Fruit fly (Drosophila melanogaster): Measurements from ENCODE around the gene nis.
A peak's percentile ranks its signal among the peaks of the same experiment; 100 is the strongest.

nis gene

DNA sequence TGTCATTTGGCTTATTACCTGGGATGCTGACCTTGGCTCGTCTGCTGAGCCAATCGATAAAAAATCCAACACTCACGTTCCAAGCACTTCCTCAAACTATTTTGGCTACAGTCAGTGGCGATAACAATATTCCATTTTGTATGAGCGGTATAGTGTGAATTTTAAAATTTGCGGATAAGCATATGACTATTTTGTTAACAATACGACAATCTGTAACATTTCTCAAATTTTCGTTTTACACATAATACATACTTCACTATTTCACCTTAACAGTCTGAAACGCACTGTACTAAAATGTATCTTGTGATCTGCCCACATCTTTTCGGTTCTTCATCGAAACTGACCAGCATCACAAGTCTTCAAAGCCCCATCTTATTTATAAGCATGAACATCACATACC is 7.7 kb downstream of the nis start (continued):
- TF ChIP-seq CG17802 (tag; optimal IDR thresholded peaks at IDR 0.05) (no peak), Mad (GFP tag; optimal IDR thresholded peaks at IDR 0.05) (peak; percentile 7), ERR (GFP tag; optimal IDR thresholded peaks at IDR 0.05) (peak; percentile 56), CG8359 (GFP tag; optimal IDR thresholded peaks at IDR 0.05; ENCODE audit: borderline replicate concordance) (no peak), CG4854 (GFP tag; optimal IDR thresholded peaks at IDR 0.05) (peak; percentile 66), Hand (GFP tag; optimal IDR thresholded peaks at IDR 0.05) (peak; percentile 20), Meics (GFP tag; optimal IDR thresholded peaks at IDR 0.05) (peak; percentile 81), stwl (tag; optimal IDR thresholded peaks at IDR 0.05) (no peak), CG12071 (GFP tag; optimal IDR thresholded peaks at IDR 0.05) (peak; percentile 82), fd96Cb (tag; optimal IDR thresholded peaks at IDR 0.05) (peak; percentile 60), D19A (tag; optimal IDR thresholded peaks at IDR 0.05) (peak; percentile 54), fru (optimal IDR thresholded peaks at IDR 0.05) (no peak), CG6791 (GFP tag; IDR thresholded peaks at IDR 0.05; ENCODE audit: partially characterized antibody) (no peak), CG10959 (GFP tag; IDR thresholded peaks at IDR 0.05) (peak; percentile 32; the same call in 1 of the 2 replicates), tap (tag; optimal IDR thresholded peaks at IDR 0.05) (peak; percentile 77), disco-r (GFP tag; optimal IDR thresholded peaks at IDR 0.05) (peak; percentile 49), C15 (GFP tag; IDR thresholded peaks at IDR 0.05) (0 out of 3 replicates have a peak, but pooled peaks have one; percentile 36), Mes4 (GFP tag; optimal IDR thresholded peaks at IDR 0.05) (no peak), salm (tag; optimal IDR thresholded peaks at IDR 0.05) (peak; percentile 7), Ravus (GFP tag; IDR thresholded peaks at IDR 0.05) (peak; percentile 11), al (GFP tag; IDR thresholded peaks at IDR 0.05) (peak; percentile 79), CG31365 (tag; optimal IDR thresholded peaks at IDR 0.05) (peak; percentile 49), CG9437 (GFP tag; optimal IDR thresholded peaks at IDR 0.05) (peak; percentile 30), slbo (GFP tag; IDR thresholded peaks at IDR 0.05) (peak; percentile 81), CG11695 (GFP tag; IDR thresholded peaks at IDR 0.05) (peak; percentile 95), MESR4 (GFP tag; optimal IDR thresholded peaks at IDR 0.05) (no peak), CG6272 (GFP tag; IDR thresholded peaks at IDR 0.05) (peak; percentile 41; the same call in 1 of the 2 replicates), CG14050 (GFP tag; IDR thresholded peaks at IDR 0.05) (peak; percentile 65), jumu (GFP tag; optimal IDR thresholded peaks at IDR 0.05) (peak; percentile 61), twi (tag; optimal IDR thresholded peaks at IDR 0.05) (no peak), CG31224 (GFP tag; IDR thresholded peaks at IDR 0.05) (peak; percentile 77), psq (GFP tag; optimal IDR thresholded peaks at IDR 0.05) (no peak), amos (GFP tag; IDR thresholded peaks at IDR 0.05; ENCODE audit: partially characterized antibody) (no peak), Usf (GFP tag; optimal IDR thresholded peaks at IDR 0.05) (no peak), TFAM (GFP tag; optimal IDR thresholded peaks at IDR 0.05) (no peak), Atf6 (GFP tag; IDR thresholded peaks at IDR 0.05) (peak; percentile 83), emc (GFP tag; optimal IDR thresholded peaks at IDR 0.05) (peak; percentile 16), Trl (optimal IDR thresholded peaks at IDR 0.05) (no peak), Trl (GFP tag; optimal IDR thresholded peaks at IDR 0.05) (peak; percentile 64), dm (GFP tag; optimal IDR thresholded peaks at IDR 0.05) (peak; percentile 26), HLH4C (GFP tag; IDR thresholded peaks at IDR 0.05; ENCODE audit: partially characterized antibody) (no peak), kni (GFP tag; optimal IDR thresholded peaks at IDR 0.05) (no peak), seq (GFP tag; IDR thresholded peaks at IDR 0.05) (peak; percentile 72), CG31441 (GFP tag; IDR thresholded peaks at IDR 0.05) (peak; percentile 58), toy (GFP tag; IDR thresholded peaks at IDR 0.05) (0 out of 2 replicates have a peak, but pooled peaks have one; percentile 34), bcd (GFP tag; optimal IDR thresholded peaks at IDR 0.05) (peak; percentile 48), Hmx (GFP tag; optimal IDR thresholded peaks at IDR 0.05) (no peak), Antp (GFP tag; optimal IDR thresholded peaks at IDR 0.05) (peak; percentile 64), CG12744 (GFP tag; optimal IDR thresholded peaks at IDR 0.05) (peak; percentile 19), CG11085 (GFP tag; IDR thresholded peaks at IDR 0.05) (peak; percentile 52; the same call in 1 of the 2 replicates), CG15601 (tag; optimal IDR thresholded peaks at IDR 0.05) (no peak), cg (GFP tag; optimal IDR thresholded peaks at IDR 0.05) (no peak)
